Worm (Caenorhabditis elegans) whole organism, mixed stage, embryonic: ENCODE measurements around the gene F13B12.2.

Source experiments
- M03D4.4 ChIP-seq: sonication (generic microtip); optimal IDR thresholded peaks from 2 replicates; lab custom pipeline; 2017; ENCODE audit warnings: mild to moderate bottlenecking, missing genetic modification characterization, missing compliant biosample characterization
- blmp-1 ChIP-seq: fragments of 150-350 bp; optimal IDR thresholded peaks from 2 replicates; lab custom pipeline; 2014; ENCODE audit warnings: missing biosample characterization, missing genetic modification characterization
- ceh-43 ChIP-seq: fragments of 200-800 bp; sonication (Bioruptor generic); optimal IDR thresholded peaks from 2 replicates; lab custom pipeline; 2018; ENCODE audit warnings: mild to moderate bottlenecking, missing genetic modification characterization, moderate library complexity, missing compliant biosample characterization
- ces-1 ChIP-seq: fragments of 150-350 bp; optimal IDR thresholded peaks from 2 replicates; lab custom pipeline; 2014; ENCODE audit warnings: missing biosample characterization, missing genetic modification reagents, missing genetic modification characterization
- drap-1 ChIP-seq: fragments of 200-800 bp; sonication (Bioruptor generic); optimal IDR thresholded peaks from 3 replicates; lab custom pipeline; 2018; ENCODE audit warnings: mild to moderate bottlenecking, missing genetic modification characterization, missing compliant biosample characterization
- elt-1 ChIP-seq: sonication (generic microtip); optimal IDR thresholded peaks from 2 replicates; lab custom pipeline; 2017; ENCODE audit warnings: missing genetic modification characterization, mild to moderate bottlenecking, missing compliant biosample characterization, antibody characterized with exemption, moderate library complexity, borderline replicate concordance; ENCODE audit not compliant: insufficient read depth
- elt-3 ChIP-seq: fragments of 150-350 bp; optimal IDR thresholded peaks from 2 replicates; lab custom pipeline; 2014; ENCODE audit warnings: missing biosample characterization, missing genetic modification characterization
- lin-13 ChIP-seq: fragments of 150-350 bp; optimal IDR thresholded peaks from 2 replicates; lab custom pipeline; 2014; ENCODE audit warnings: missing biosample characterization, missing genetic modification characterization
- nhr-12 ChIP-seq: fragments of 150-350 bp; optimal IDR thresholded peaks from 2 replicates; lab custom pipeline; 2014; ENCODE audit warnings: missing biosample characterization, missing genetic modification characterization
- nhr-237 ChIP-seq: fragments of 150-350 bp; optimal IDR thresholded peaks from 2 replicates; lab custom pipeline; 2014; ENCODE audit warnings: missing biosample characterization, missing genetic modification characterization
- nhr-28 ChIP-seq: fragments of 150-350 bp; optimal IDR thresholded peaks from 2 replicates; lab custom pipeline; 2014; ENCODE audit warnings: missing biosample characterization, missing genetic modification characterization
- unc-39 ChIP-seq: fragments of 150-350 bp; optimal IDR thresholded peaks from 2 replicates; lab custom pipeline; 2014; ENCODE audit warnings: missing biosample characterization, missing genetic modification characterization
- unc-62 ChIP-seq: fragments of 150-350 bp; optimal IDR thresholded peaks from 2 replicates; lab custom pipeline; 2014; ENCODE audit warnings: missing biosample characterization, missing genetic modification reagents, missing genetic modification characterization
- ztf-11 ChIP-seq: fragments of 150-350 bp; optimal IDR thresholded peaks from 2 replicates; lab custom pipeline; 2014; ENCODE audit warnings: missing biosample characterization, missing genetic modification characterization

DNA sequence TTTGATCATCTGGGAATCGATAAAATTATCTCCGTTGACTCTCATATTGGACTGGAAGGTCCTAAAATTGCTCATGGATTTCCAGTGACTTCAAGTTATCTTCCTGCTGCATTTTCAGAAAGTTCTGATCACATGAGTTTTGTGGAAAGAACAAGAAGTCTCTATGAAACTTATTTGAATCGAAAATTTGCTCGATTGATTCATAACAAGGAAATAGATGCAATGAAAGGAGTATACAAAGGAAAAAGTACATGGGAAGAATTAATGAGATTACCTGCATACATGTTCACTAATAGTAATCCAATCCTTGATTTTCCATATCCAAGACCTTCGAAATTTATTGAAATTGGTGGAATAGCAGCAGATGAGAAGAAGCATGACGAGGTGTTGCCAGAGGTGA is 36.8 kb upstream of the F13B12.2 start:
- TF ChIP-seq unc-62: no peak
- no peak for TF ChIP-seq nhr-237 (tag; lab: Kevin White, UChicago)
- no peak for TF ChIP-seq ceh-43 (GFP tag; lab: Kevin White, UChicago)
- TF ChIP-seq unc-39 (tag; lab: Kevin White, UChicago): no peak
- no peak for TF ChIP-seq blmp-1 (tag; lab: Kevin White, UChicago)
- no peak for TF ChIP-seq drap-1
- TF ChIP-seq ces-1: no peak
- no peak for TF ChIP-seq M03D4.4
- no peak for TF ChIP-seq elt-3
- TF ChIP-seq lin-13: no peak
- TF ChIP-seq nhr-12 (tag; lab: Kevin White, UChicago): no peak
- TF ChIP-seq nhr-28 (tag; lab: Kevin White, UChicago): no peak
- no peak for TF ChIP-seq elt-1 (tag; lab: Kevin White, UChicago)
- TF ChIP-seq ztf-11 (tag; lab: Kevin White, UChicago): no peak
